Fruit fly (Drosophila melanogaster): Measurements from ENCODE around the gene wap.

Gene wap

dm6 chrX:22479207-22479820 lies 24.1 kb upstream of the wap start (continued):
- TF ChIP-seq Myc (optimal IDR thresholded peaks at IDR 0.05) (no peak), GATAd (GFP tag; optimal IDR thresholded peaks at IDR 0.05) (no peak), Hnf4 (GFP tag; optimal IDR thresholded peaks at IDR 0.05) (no peak), Jra (GFP tag; optimal IDR thresholded peaks at IDR 0.05) (no peak), Hr78 (GFP tag; optimal IDR thresholded peaks at IDR 0.05) (no peak), ey (GFP tag; optimal IDR thresholded peaks at IDR 0.05) (peak; percentile 49), dl (GFP tag; optimal IDR thresholded peaks at IDR 0.05; ENCODE audit: insufficient read depth in 1 of 2, partially characterized antibody in 2 of 2) (no peak), Mio (GFP tag; optimal IDR thresholded peaks at IDR 0.05) (no peak), HLH106 (tag; optimal IDR thresholded peaks at IDR 0.05) (peak; percentile 52), rgr (GFP tag; optimal IDR thresholded peaks at IDR 0.05) (peak; percentile 8), OdsH (GFP tag; optimal IDR thresholded peaks at IDR 0.05) (peak; percentile 49), sv (GFP tag; optimal IDR thresholded peaks at IDR 0.05) (no peak)

DNA sequence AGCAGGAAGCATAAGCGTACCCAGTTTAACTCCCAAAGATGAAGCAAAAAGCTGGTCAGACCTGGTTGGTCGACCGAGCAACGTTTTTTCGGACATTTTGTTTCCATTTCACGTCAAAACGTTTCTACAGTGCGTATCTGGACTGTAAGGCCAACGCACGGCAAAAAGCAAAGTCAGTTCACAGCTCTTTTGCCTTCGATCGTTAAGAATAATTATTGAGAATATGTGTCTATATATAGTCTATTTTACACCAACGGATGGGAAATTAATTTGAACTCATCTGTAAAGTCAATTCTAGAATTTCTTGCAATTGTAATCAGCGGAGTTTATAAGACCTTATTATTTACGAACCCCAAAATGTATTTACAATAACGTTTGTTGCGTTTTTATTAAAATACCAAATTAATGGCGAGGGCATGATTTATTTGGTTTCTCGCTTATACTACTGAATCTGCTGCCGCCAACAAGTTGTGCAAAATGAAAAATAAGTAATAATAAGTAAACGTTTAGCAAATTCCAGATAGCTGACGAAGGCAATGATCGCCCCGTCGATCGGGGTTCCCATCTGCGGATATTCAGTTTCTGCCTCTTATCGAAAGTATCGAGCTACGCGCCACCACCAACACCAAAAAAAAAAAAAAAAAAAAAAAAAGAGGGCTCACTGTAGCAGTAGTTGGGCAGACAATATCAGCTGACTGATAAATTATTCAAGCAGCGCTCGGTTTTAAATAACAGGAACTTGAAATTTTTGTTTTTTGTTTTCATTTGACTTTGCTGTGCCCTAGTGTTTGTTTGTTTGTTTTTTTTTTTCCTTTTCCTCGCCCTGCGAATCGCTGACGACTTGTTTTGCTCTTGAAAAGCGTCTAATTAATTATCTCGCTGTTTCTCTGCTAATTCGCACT lies 22.7 kb upstream of the wap start:
- TF ChIP-seq CG32264 (GFP tag; optimal IDR thresholded peaks at IDR 0.05) (no peak), Vsx2 (GFP tag; optimal IDR thresholded peaks at IDR 0.05; ENCODE audit: partially characterized antibody) (no peak), sv (GFP tag; optimal IDR thresholded peaks at IDR 0.05) (no peak), Rel (GFP tag; optimal IDR thresholded peaks at IDR 0.05) (no peak), Rel (tag; optimal IDR thresholded peaks at IDR 0.05) (peak; percentile 32), rgr (GFP tag; optimal IDR thresholded peaks at IDR 0.05) (no peak)

DNA sequence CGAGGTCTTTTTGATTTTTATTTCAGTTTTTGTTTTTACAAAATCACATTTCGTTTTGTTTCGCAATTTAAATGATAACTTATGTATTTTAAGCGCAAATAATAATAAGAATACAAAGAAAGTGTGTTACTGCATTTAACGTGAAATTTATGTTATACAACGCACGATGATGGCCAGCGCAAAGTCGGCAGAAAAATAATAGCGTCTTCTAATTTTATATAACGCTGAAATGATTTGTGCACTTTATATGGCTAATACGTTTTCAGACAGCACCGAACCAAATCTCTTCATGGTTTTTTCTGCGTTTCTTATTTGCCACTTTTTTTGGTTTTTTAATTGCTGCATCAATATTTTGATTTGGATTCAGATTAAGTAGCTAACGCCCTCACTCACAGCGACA lies 19.7 kb upstream of the wap start:
- TF ChIP-seq Abd-B (GFP tag; optimal IDR thresholded peaks at IDR 0.05) = no peak
- TF ChIP-seq br (GFP tag; optimal IDR thresholded peaks at IDR 0.05) = no peak
- TF ChIP-seq Hr78 (GFP tag; optimal IDR thresholded peaks at IDR 0.05) = no peak
- no peak for TF ChIP-seq Dfd (GFP tag; optimal IDR thresholded peaks at IDR 0.05)
- TF ChIP-seq fru (GFP tag; optimal IDR thresholded peaks at IDR 0.05) = no peak
- TF ChIP-seq dmrt93B (GFP tag; optimal IDR thresholded peaks at IDR 0.05) = no peak
- no peak for TF ChIP-seq Rel (GFP tag; optimal IDR thresholded peaks at IDR 0.05)
- no peak for TF ChIP-seq Rel (tag; optimal IDR thresholded peaks at IDR 0.05)
- TF ChIP-seq dl (GFP tag; optimal IDR thresholded peaks at IDR 0.05; ENCODE audit: insufficient read depth in 1 of 2, partially characterized antibody in 2 of 2) = no peak
- no peak for TF ChIP-seq tai (GFP tag; optimal IDR thresholded peaks at IDR 0.05)
- no peak for TF ChIP-seq foxo (GFP tag; optimal IDR thresholded peaks at IDR 0.05)
- no peak for TF ChIP-seq Jra (GFP tag; optimal IDR thresholded peaks at IDR 0.05)
- no peak for TF ChIP-seq dsf (GFP tag; optimal IDR thresholded peaks at IDR 0.05; ENCODE audit: borderline replicate concordance)
- no peak for TF ChIP-seq CG32264 (GFP tag; optimal IDR thresholded peaks at IDR 0.05)
- TF ChIP-seq rgr (GFP tag; optimal IDR thresholded peaks at IDR 0.05) = no peak
- TF ChIP-seq psq (GFP tag; optimal IDR thresholded peaks at IDR 0.05) = no peak
- no peak for TF ChIP-seq GATAd (GFP tag; optimal IDR thresholded peaks at IDR 0.05)
- no peak for TF ChIP-seq jim (GFP tag; optimal IDR thresholded peaks at IDR 0.05)
- no peak for TF ChIP-seq CG9705 (GFP tag; optimal IDR thresholded peaks at IDR 0.05)
- TF ChIP-seq usp (GFP tag; optimal IDR thresholded peaks at IDR 0.05) = no peak
- no peak for TF ChIP-seq CrebA (GFP tag; optimal IDR thresholded peaks at IDR 0.05; ENCODE audit: borderline replicate concordance)

DNA sequence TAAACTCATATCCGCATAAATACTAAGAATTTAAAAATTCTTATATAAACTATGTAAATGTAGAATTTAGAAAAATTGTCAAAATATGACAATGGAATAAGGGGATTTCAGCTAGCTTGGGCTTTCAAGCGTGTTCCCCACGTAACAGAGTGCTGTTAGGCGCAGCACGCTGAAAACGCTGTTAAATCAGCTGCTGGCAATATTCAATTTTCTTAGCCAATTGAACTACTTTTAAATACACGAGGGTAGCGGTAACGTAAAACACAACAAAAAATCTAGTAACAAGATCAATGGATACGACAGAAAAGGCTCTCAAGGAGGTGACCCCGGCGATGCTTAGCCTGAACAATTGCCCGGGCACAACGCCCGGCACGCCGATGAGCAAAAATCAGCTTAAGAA lies 18.3 kb upstream of the wap start, which contains the start of gene CG14618:
Gene CG14618, plus strand, starts transcription at position 179 of the 400 bp plus-strand sequence.
- TF ChIP-seq Rel (GFP tag; optimal IDR thresholded peaks at IDR 0.05) (no peak), Rel (tag; optimal IDR thresholded peaks at IDR 0.05) (peak; percentile 98), Dfd (GFP tag; optimal IDR thresholded peaks at IDR 0.05) (no peak)

- TF ChIP-seq woc (GFP tag; optimal IDR thresholded peaks at IDR 0.05) (no peak), lola (GFP tag; optimal IDR thresholded peaks at IDR 0.05) (no peak), usp (GFP tag; optimal IDR thresholded peaks at IDR 0.05) (no peak), Myc (optimal IDR thresholded peaks at IDR 0.05) (no peak), HLH106 (tag; optimal IDR thresholded peaks at IDR 0.05) (no peak)
Measured at dm6 chrX:22471819-22472218, 16.6 kb upstream of the wap start, which contains the start of gene CG14613. Gene CG14613, minus strand, starts transcription at chrX:22472021.
